Worm (Caenorhabditis elegans) whole organism, young adult: Measurements from ENCODE around the gene nadk-2.

Experiments
- B0019.2 ChIP-seq: fragments of 200-800 bp; sonication (Bioruptor generic); conservative IDR thresholded peaks from 2 replicates; pipeline ENCODE4 v1.3.6; 2022; ENCODE audit warnings: missing genetic modification reagents, missing genetic modification characterization, missing compliant biosample characterization
- C17E4.6 ChIP-seq: fragments of 200-800 bp; sonication (Bioruptor generic); IDR thresholded peaks from 2 replicates; pipeline ENCODE4 v1.3.6; 2022; ENCODE audit warnings: missing genetic modification reagents, missing genetic modification characterization, missing compliant biosample characterization
- F39B2.1 ChIP-seq: fragments of 200-800 bp; sonication (Bioruptor generic); IDR thresholded peaks from 2 replicates; pipeline ENCODE4 v1.3.6; 2022; ENCODE audit warnings: missing genetic modification reagents, missing genetic modification characterization, missing compliant biosample characterization
- F52B5.7 ChIP-seq: sonication (generic microtip); optimal IDR thresholded peaks from 2 replicates; lab custom pipeline; 2016; ENCODE audit warnings: mild to moderate bottlenecking, missing genetic modification characterization, missing compliant biosample characterization
- Y53F4B.3 ChIP-seq: fragments of 200-800 bp; sonication (Bioruptor generic); IDR thresholded peaks from 2 replicates; pipeline ENCODE4 v1.3.6; 2022; ENCODE audit warnings: missing genetic modification reagents, missing genetic modification characterization, missing compliant biosample characterization
- Y67H2A.10 ChIP-seq: fragments of 200-800 bp; sonication (Bioruptor generic); conservative IDR thresholded peaks from 2 replicates; pipeline ENCODE4 v1.3.6; 2022; ENCODE audit warnings: missing genetic modification reagents, missing genetic modification characterization, missing compliant biosample characterization
- Y79H2A.3 ChIP-seq: fragments of 200-800 bp; sonication (Bioruptor generic); conservative IDR thresholded peaks from 2 replicates; pipeline ENCODE4 v1.3.6; 2022; ENCODE audit warnings: missing genetic modification reagents, missing genetic modification characterization, missing compliant biosample characterization
- ZK185.1 ChIP-seq: sonication (generic microtip); optimal IDR thresholded peaks from 2 replicates; lab custom pipeline; 2016; ENCODE audit warnings: mild to moderate bottlenecking, missing genetic modification characterization, missing compliant biosample characterization; ENCODE audit not compliant: poor library complexity, severe bottlenecking
- aptf-2 ChIP-seq: fragments of 200-800 bp; sonication (Bioruptor generic); conservative IDR thresholded peaks from 2 replicates; pipeline ENCODE4 v1.3.6; 2022; ENCODE audit warnings: missing genetic modification reagents, missing genetic modification characterization, missing compliant biosample characterization
- atf-7 ChIP-seq: sonication (generic microtip); optimal IDR thresholded peaks from 2 replicates; lab custom pipeline; 2017; ENCODE audit warnings: mild to moderate bottlenecking, missing genetic modification characterization, missing compliant biosample characterization
- athp-1 ChIP-seq: sonication (generic microtip); optimal IDR thresholded peaks from 2 replicates; lab custom pipeline; 2017; ENCODE audit warnings: mild to moderate bottlenecking, missing genetic modification characterization, missing compliant biosample characterization
- attf-6 ChIP-seq: fragments of 200-800 bp; sonication (Bioruptor generic); IDR thresholded peaks from 2 replicates; pipeline ENCODE4 v1.3.6; 2022; ENCODE audit warnings: missing genetic modification reagents, missing genetic modification characterization, missing compliant biosample characterization
- ceh-100 ChIP-seq: fragments of 200-800 bp; sonication (Bioruptor generic); IDR thresholded peaks from 2 replicates; pipeline ENCODE4 v1.3.6; 2022; ENCODE audit warnings: missing genetic modification reagents, missing genetic modification characterization, missing compliant biosample characterization
- ceh-91 ChIP-seq: fragments of 200-800 bp; sonication (Bioruptor generic); IDR thresholded peaks from 2 replicates; pipeline ENCODE4 v1.3.6; 2022; ENCODE audit warnings: missing genetic modification reagents, missing genetic modification characterization, missing compliant biosample characterization
- die-1 ChIP-seq: sonication (generic microtip); optimal IDR thresholded peaks from 2 replicates; lab custom pipeline; 2016; ENCODE audit warnings: missing genotype, mild to moderate bottlenecking, missing genetic modification characterization, missing compliant biosample characterization
- dpl-1 ChIP-seq: fragments of 150-350 bp; optimal IDR thresholded peaks from 2 replicates; lab custom pipeline; 2014; ENCODE audit warnings: missing biosample characterization, missing genetic modification reagents, missing genetic modification characterization
- efl-1 ChIP-seq: fragments of 150-350 bp; optimal IDR thresholded peaks from 2 replicates; lab custom pipeline; 2014; ENCODE audit warnings: missing biosample characterization, missing genetic modification reagents, missing genetic modification characterization
- ekl-4 ChIP-seq: fragments of 200-800 bp; sonication (Bioruptor generic); IDR thresholded peaks from 2 replicates; pipeline ENCODE4 v1.3.6; 2022; ENCODE audit warnings: missing genetic modification reagents, missing genetic modification characterization, missing compliant biosample characterization
- ets-4 ChIP-seq: fragments of 200-800 bp; sonication (Bioruptor generic); optimal IDR thresholded peaks from 2 replicates; lab custom pipeline; 2018; ENCODE audit warnings: mild to moderate bottlenecking, missing genetic modification characterization, missing compliant biosample characterization
- hmg-1.2 ChIP-seq: fragments of 200-800 bp; sonication (Bioruptor generic); IDR thresholded peaks from 2 replicates; pipeline ENCODE4 v1.3.6; 2022; ENCODE audit warnings: missing genetic modification reagents, missing genetic modification characterization, missing compliant biosample characterization
- hrde-1 ChIP-seq: sonication (generic microtip); optimal IDR thresholded peaks from 2 replicates; lab custom pipeline; 2016; ENCODE audit warnings: missing genetic modification characterization, mild to moderate bottlenecking, missing compliant biosample characterization, moderate library complexity, missing genotype, missing genetic modification reagents, borderline replicate concordance
- hsf-1 ChIP-seq: fragments of 200-800 bp; sonication (Bioruptor generic); IDR thresholded peaks from 2 replicates; pipeline ENCODE4 v1.3.6; 2022; ENCODE audit warnings: missing genetic modification reagents, missing genetic modification characterization, missing compliant biosample characterization
- lir-1 ChIP-seq: fragments of 200-800 bp; sonication (Bioruptor generic); conservative IDR thresholded peaks from 2 replicates; pipeline ENCODE4 v1.3.6; 2022; ENCODE audit warnings: missing genetic modification reagents, missing genetic modification characterization, missing compliant biosample characterization
- lsy-27 ChIP-seq: sonication (generic microtip); optimal IDR thresholded peaks from 2 replicates; lab custom pipeline; 2017; ENCODE audit warnings: missing genetic modification characterization, mild to moderate bottlenecking, missing compliant biosample characterization, antibody characterized with exemption, missing genotype, borderline replicate concordance; ENCODE audit not compliant: insufficient read depth
- madf-6 ChIP-seq: fragments of 200-800 bp; sonication (Bioruptor generic); IDR thresholded peaks from 2 replicates; pipeline ENCODE4 v1.3.6; 2022; ENCODE audit warnings: missing genetic modification reagents, missing genetic modification characterization, missing compliant biosample characterization
- madf-8 ChIP-seq: fragments of 200-800 bp; sonication (Bioruptor generic); conservative IDR thresholded peaks from 2 replicates; pipeline ENCODE4 v1.3.6; 2022; ENCODE audit warnings: missing genetic modification reagents, missing genetic modification characterization, missing compliant biosample characterization
- mel-28 ChIP-seq: sonication (generic microtip); optimal IDR thresholded peaks from 2 replicates; lab custom pipeline; 2016; ENCODE audit warnings: borderline replicate concordance, mild to moderate bottlenecking, missing genetic modification characterization, missing compliant biosample characterization
- nfyb-1 ChIP-seq: fragments of 200-800 bp; sonication (Bioruptor generic); IDR thresholded peaks from 2 replicates; pipeline ENCODE4 v1.3.6; 2022; ENCODE audit warnings: missing genetic modification reagents, missing genetic modification characterization, missing compliant biosample characterization
- nhr-80 ChIP-seq: sonication (generic microtip); optimal IDR thresholded peaks from 2 replicates; lab custom pipeline; 2016; ENCODE audit warnings: missing genetic modification characterization, missing compliant biosample characterization
- rcor-1 ChIP-seq: fragments of 200-800 bp; sonication (Bioruptor generic); IDR thresholded peaks from 2 replicates; pipeline ENCODE4 v1.3.6; 2022; ENCODE audit warnings: missing genetic modification reagents, missing genetic modification characterization, missing compliant biosample characterization
- sdz-38 ChIP-seq: sonication (generic microtip); optimal IDR thresholded peaks from 2 replicates; lab custom pipeline; 2016; ENCODE audit warnings: missing genotype, missing genetic modification characterization, missing compliant biosample characterization
- snpc-1.1 ChIP-seq: sonication (generic microtip); optimal IDR thresholded peaks from 2 replicates; lab custom pipeline; 2017; ENCODE audit warnings: missing genetic modification characterization, mild to moderate bottlenecking, missing compliant biosample characterization, antibody characterized with exemption, moderate library complexity, missing genotype, missing genetic modification reagents; ENCODE audit not compliant: insufficient read depth
- snpc-3.4 ChIP-seq: sonication (generic microtip); optimal IDR thresholded peaks from 2 replicates; lab custom pipeline; 2017; ENCODE audit warnings: missing genetic modification characterization, mild to moderate bottlenecking, missing compliant biosample characterization, antibody characterized with exemption, moderate library complexity, missing genotype, missing genetic modification reagents
- snpc-4 ChIP-seq, 5 experiments: fragments of 150-350 bp in 1 of 5; sonication (generic microtip) in 4 of 5; optimal IDR thresholded peaks; 2 replicates each; lab custom pipeline; 2014 to 2018; ENCODE audit warnings: missing genetic modification characterization in 5 of 5, missing biosample characterization in 3 of 5, antibody characterized with exemption in 2 of 5, mild to moderate bottlenecking in 2 of 5, missing compliant biosample characterization in 2 of 5, missing genotype in 2 of 5, moderate library complexity in 2 of 5, missing genetic modification reagents in 1 of 5
- sptf-2 ChIP-seq: fragments of 200-800 bp; sonication (Bioruptor generic); optimal IDR thresholded peaks from 2 replicates; lab custom pipeline; 2018; ENCODE audit warnings: mild to moderate bottlenecking, missing genetic modification characterization, missing compliant biosample characterization
- tlf-1 ChIP-seq: fragments of 200-800 bp; sonication (Bioruptor generic); optimal IDR thresholded peaks from 2 replicates; lab custom pipeline; 2018; ENCODE audit warnings: mild to moderate bottlenecking, missing genetic modification characterization, missing compliant biosample characterization
- unc-130 ChIP-seq: sonication (generic microtip); optimal IDR thresholded peaks from 2 replicates; lab custom pipeline; 2016; ENCODE audit warnings: missing genetic modification reagents, missing genetic modification characterization, missing compliant biosample characterization
- xnd-1 ChIP-seq: sonication (generic microtip); optimal IDR thresholded peaks from 2 replicates; lab custom pipeline; 2016; ENCODE audit warnings: missing genotype, missing genetic modification reagents, missing genetic modification characterization, missing compliant biosample characterization
- ztf-28 ChIP-seq: fragments of 200-800 bp; sonication (Bioruptor generic); IDR thresholded peaks from 2 replicates; pipeline ENCODE4 v1.3.6; 2022; ENCODE audit warnings: missing genetic modification reagents, missing genetic modification characterization, missing compliant biosample characterization

nadk-2 gene

ce11 chrII:12006575-12007098 lies 42.7 kb upstream of the nadk-2 start, which contains the start of gene mcm-2 (continued):
- TF ChIP-seq Y67H2A.10 (GFP tag; lab: Robert Waterston, UW): peak; percentile 71; the same call in 1 of the 2 replicates
- TF ChIP-seq ceh-91 (GFP tag; lab: Robert Waterston, UW): peak; percentile 98
- TF ChIP-seq sdz-38 (tag; lab: Kevin White, UChicago): no peak
- TF ChIP-seq lir-1 (GFP tag; lab: Robert Waterston, UW): peak; percentile 87
- peak; percentile 84 for TF ChIP-seq attf-6 (GFP tag; lab: Robert Waterston, UW)
- TF ChIP-seq efl-1: peak; percentile 99
- peak; percentile 90 for TF ChIP-seq C17E4.6 (GFP tag; lab: Robert Waterston, UW)
- no peak for TF ChIP-seq mel-28
- TF ChIP-seq ZK185.1 (tag; lab: Kevin White, UChicago): no peak
- peak; percentile 59 for TF ChIP-seq snpc-4 (GFP tag; optimal IDR thresholded peaks at IDR 0.05; lab: Kevin White, UChicago)
- TF ChIP-seq snpc-4 (tag; optimal IDR thresholded peaks at IDR 0.05; lab: Kevin White, UChicago): peak in 3 of 4 experiments; percentile 11 to 75 (median 43)
- peak; percentile 97 for TF ChIP-seq xnd-1 (tag; lab: Kevin White, UChicago)
- TF ChIP-seq rcor-1: peak; percentile 86
- TF ChIP-seq hrde-1 (tag; lab: Kevin White, UChicago): peak; percentile 46
- TF ChIP-seq die-1 (tag; lab: Kevin White, UChicago): peak; percentile 36
- peak; percentile 87 for TF ChIP-seq hsf-1 (GFP tag; lab: Robert Waterston, UW)
- TF ChIP-seq madf-6: peak; percentile 99
- TF ChIP-seq Y53F4B.3: no peak
- TF ChIP-seq aptf-2 (GFP tag; lab: Robert Waterston, UW): peak; percentile 87
- TF ChIP-seq lsy-27 (tag; lab: Kevin White, UChicago): no peak
- peak; percentile 93 for TF ChIP-seq atf-7 (tag; lab: Kevin White, UChicago)
- peak; percentile 90 for TF ChIP-seq ztf-28 (GFP tag; lab: Robert Waterston, UW)
- no peak for TF ChIP-seq sptf-2 (GFP tag; lab: Kevin White, UChicago)
- TF ChIP-seq B0019.2 (GFP tag; lab: Robert Waterston, UW): peak; percentile 94
- TF ChIP-seq ekl-4: no peak; the same call in 1 of the 2 replicates
- TF ChIP-seq nfyb-1: peak; percentile 64
- peak; percentile 86 for TF ChIP-seq athp-1 (tag; lab: Kevin White, UChicago)
- TF ChIP-seq snpc-1.1: peak; percentile 69
- peak; percentile 98 for TF ChIP-seq dpl-1 (GFP tag; lab: Kevin White, UChicago)
- peak; percentile 10 for TF ChIP-seq nhr-80
- TF ChIP-seq Y79H2A.3: peak; percentile 65; the same call in 1 of the 2 replicates
- peak; percentile 99 for TF ChIP-seq madf-8 (GFP tag; lab: Robert Waterston, UW)
- TF ChIP-seq unc-130 (GFP tag; lab: Kevin White, UChicago): peak; percentile 91
- no peak for TF ChIP-seq F52B5.7 (tag; lab: Kevin White, UChicago)
- TF ChIP-seq ceh-100 (GFP tag; lab: Robert Waterston, UW): peak; percentile 80
- TF ChIP-seq tlf-1 (GFP tag; lab: Kevin White, UChicago): peak; percentile 90
- TF ChIP-seq hmg-1.2 (GFP tag; lab: Robert Waterston, UW): peak; percentile 73
- TF ChIP-seq snpc-3.4 (tag; lab: Kevin White, UChicago): peak; percentile 95
- no peak for TF ChIP-seq ets-4 (GFP tag; lab: Kevin White, UChicago)
- TF ChIP-seq F39B2.1 (GFP tag; lab: Robert Waterston, UW): no peak
